Worm (Caenorhabditis elegans): ENCODE data around the gene F09F9.2.

F09F9.2 gene

ce11 chrX:4147600-4148448 is 36.6 kb upstream of the F09F9.2 start (continued):
- TF ChIP-seq lin-54 (GFP tag; optimal IDR thresholded peaks at IDR 0.05) (no peak), ceh-91 (GFP tag; IDR thresholded peaks at IDR 0.05) (no peak), B0035.1 (tag; optimal IDR thresholded peaks at IDR 0.05) (no peak), nfya-2 (GFP tag; IDR thresholded peaks at IDR 0.05) (peak; percentile 59; the same call in 1 of the 2 replicates), F33H1.4 (GFP tag; IDR thresholded peaks at IDR 0.05) (no peak), nhr-120 (GFP tag; IDR thresholded peaks at IDR 0.05) (no peak), Y67H2A.10 (GFP tag; conservative IDR thresholded peaks at IDR 0.05) (no peak), Y53G8AR.9 (GFP tag; conservative IDR thresholded peaks at IDR 0.05) (peak; percentile 59), snpc-1.3 (tag; optimal IDR thresholded peaks at IDR 0.05; ENCODE audit: insufficient read depth) (no peak), egl-18 (GFP tag; IDR thresholded peaks at IDR 0.05) (peak; percentile 47; the same call in 1 of the 2 replicates), sdz-38 (tag; optimal IDR thresholded peaks at IDR 0.05) (no peak), mcd-1 (GFP tag; IDR thresholded peaks at IDR 0.05) (no peak), nhr-179 (tag; optimal IDR thresholded peaks at IDR 0.05) (no peak), F55B11.4 (tag; optimal IDR thresholded peaks at IDR 0.05; ENCODE audit: borderline replicate concordance, insufficient read depth) (no peak), B0336.3 (GFP tag; IDR thresholded peaks at IDR 0.05) (peak; percentile 60), ekl-4 (GFP tag; IDR thresholded peaks at IDR 0.05) (no peak), C17E4.6 (GFP tag; IDR thresholded peaks at IDR 0.05) (no peak), nfyb-1 (GFP tag; IDR thresholded peaks at IDR 0.05) (peak; percentile 81), B0261.1 (tag; optimal IDR thresholded peaks at IDR 0.05) (no peak), ztf-26 (tag; optimal IDR thresholded peaks at IDR 0.05) (no peak), rcor-1 (GFP tag; IDR thresholded peaks at IDR 0.05) (no peak; the same call in 1 of the 2 replicates), akir-1 (GFP tag; optimal IDR thresholded peaks at IDR 0.05) (no peak), unc-62 (GFP tag; optimal IDR thresholded peaks at IDR 0.05) (no peak), atf-7 (tag; optimal IDR thresholded peaks at IDR 0.05) (peak; percentile 59), attf-3 (GFP tag; conservative IDR thresholded peaks at IDR 0.05) (no peak), ceh-79 (tag; optimal IDR thresholded peaks at IDR 0.05) (no peak), Y95B8A.8 (GFP tag; IDR thresholded peaks at IDR 0.05) (no peak), cebp-1 (GFP tag; IDR thresholded peaks at IDR 0.05) (no peak), cebp-1 (tag; optimal IDR thresholded peaks at IDR 0.05) (peak; percentile 60), hmg-1.2 (GFP tag; IDR thresholded peaks at IDR 0.05) (no peak; the same call in 1 of the 2 replicates), him-1 (tag; optimal IDR thresholded peaks at IDR 0.05) (no peak), somi-1 (GFP tag; optimal IDR thresholded peaks at IDR 0.05) (peak; percentile 11), pha-4 (tag; optimal IDR thresholded peaks at IDR 0.05) (no peak), Y79H2A.3 (GFP tag; conservative IDR thresholded peaks at IDR 0.05) (no peak), attf-5 (GFP tag; optimal IDR thresholded peaks at IDR 0.05) (no peak), lin-40 (tag; optimal IDR thresholded peaks at IDR 0.05) (peak; percentile 55), repo-1 (tag; optimal IDR thresholded peaks at IDR 0.05) (peak; percentile 69), pbrm-1 (GFP tag; IDR thresholded peaks at IDR 0.05) (peak; percentile 74; the same call in 1 of the 2 replicates), hmg-20 (GFP tag; IDR thresholded peaks at IDR 0.05) (no peak; the same call in 1 of the 2 replicates), ceh-100 (GFP tag; IDR thresholded peaks at IDR 0.05) (no peak; the same call in 1 of the 2 replicates), madf-8 (GFP tag; conservative IDR thresholded peaks at IDR 0.05) (no peak), tbx-9 (tag; optimal IDR thresholded peaks at IDR 0.05; ENCODE audit: borderline replicate concordance) (peak; percentile 23), ets-4 (GFP tag; optimal IDR thresholded peaks at IDR 0.05) (no peak), cebp-2 (GFP tag; IDR thresholded peaks at IDR 0.05) (no peak), snpc-4 (GFP tag; optimal IDR thresholded peaks at IDR 0.05) (no peak), snpc-4 (tag; optimal IDR thresholded peaks at IDR 0.05) (peak in 2 of 4 experiments; percentile 22 to 42), B0019.2 (GFP tag; conservative IDR thresholded peaks at IDR 0.05) (no peak)
